Worm (Caenorhabditis elegans) whole organism, L4 larva: ENCODE measurements around the gene mltn-11.

ENCODE experiments used
- R02D3.7 ChIP-seq: fragments of 150-350 bp; sonication (generic microtip); optimal IDR thresholded peaks from 3 replicates; lab custom pipeline; 2014; ENCODE audit warnings: missing biosample characterization, missing genetic modification characterization
- ZK546.5 ChIP-seq, 2 experiments: sonication (generic microtip); optimal IDR thresholded peaks; 2 replicates each; lab custom pipeline; 2017; ENCODE audit warnings: missing biosample characterization in 2 of 2, missing genetic modification characterization in 2 of 2
- aha-1 ChIP-seq: fragments of 150-350 bp; peaks from one replicate; lab custom pipeline; 2014; ENCODE audit warnings: missing biosample characterization, missing genetic modification characterization
- daf-16 ChIP-seq, 3 experiments: sonication (generic microtip); optimal IDR thresholded peaks; 2 replicates each; lab custom pipeline; 2016 to 2017; ENCODE audit warnings: missing genetic modification characterization in 3 of 3, missing genetic modification reagents in 3 of 3, mild to moderate bottlenecking in 2 of 3, missing compliant biosample characterization in 2 of 3, missing biosample characterization in 1 of 3, moderate library complexity in 1 of 3
- egl-27 ChIP-seq: sonication (generic microtip); optimal IDR thresholded peaks from 3 replicates; lab custom pipeline; 2017; ENCODE audit warnings: missing biosample characterization, missing genetic modification reagents, missing genetic modification characterization
- hlh-30 ChIP-seq: sonication (generic microtip); optimal IDR thresholded peaks from 2 replicates; lab custom pipeline; 2017; ENCODE audit warnings: antibody characterized with exemption, mild to moderate bottlenecking, missing genetic modification characterization, missing compliant biosample characterization; ENCODE audit not compliant: insufficient read depth
- mep-1 ChIP-seq: fragments of 150-350 bp; sonication (generic microtip); optimal IDR thresholded peaks from 3 replicates; lab custom pipeline; 2014; ENCODE audit warnings: missing biosample characterization, missing genetic modification characterization
- nhr-237 ChIP-seq: sonication (generic microtip); optimal IDR thresholded peaks from 2 replicates; lab custom pipeline; 2017; ENCODE audit warnings: missing biosample characterization, missing genetic modification characterization
- saeg-2 ChIP-seq: fragments of 200-800 bp; sonication (Bioruptor generic); IDR thresholded peaks from 2 replicates; pipeline ENCODE4 v1.3.6; 2022; ENCODE audit warnings: missing genetic modification reagents, missing genetic modification characterization, missing compliant biosample characterization
- zfp-2 ChIP-seq: sonication (generic microtip); optimal IDR thresholded peaks from 2 replicates; lab custom pipeline; 2016; ENCODE audit warnings: mild to moderate bottlenecking, missing genetic modification characterization, missing compliant biosample characterization

- peak in 1 of 2 experiments; percentile 47 for TF ChIP-seq daf-16 (GFP tag; optimal IDR thresholded peaks at IDR 0.05; lab: Kevin White, UChicago)
- peak; percentile 89 for TF ChIP-seq daf-16 (tag; optimal IDR thresholded peaks at IDR 0.05; lab: Kevin White, UChicago)
- TF ChIP-seq aha-1 (tag; lab: Kevin White, UChicago), result peak; percentile 93
- TF ChIP-seq egl-27 (tag; lab: Kevin White, UChicago), result no peak
- TF ChIP-seq nhr-237, result no peak
- no peak for TF ChIP-seq ZK546.5 (tag; optimal IDR thresholded peaks at IDR 0.05; lab: Kevin White, UChicago)
- no peak for TF ChIP-seq mep-1
- TF ChIP-seq zfp-2, result no peak
- no peak for TF ChIP-seq saeg-2 (GFP tag; lab: Robert Waterston, UW)
- peak; percentile 59 for TF ChIP-seq hlh-30 (tag; lab: Kevin White, UChicago)
- TF ChIP-seq R02D3.7 (tag; lab: Kevin White, UChicago), result no peak
Measured at ce11 chrV:16595140-16595791, 40.7 kb upstream of the mltn-11 start, which contains the start of gene cpl-1.
